Worm (Caenorhabditis elegans): ENCODE measurements around the gene mab-3.

- no peak for TF ChIP-seq ama-1 (optimal IDR thresholded peaks at IDR 0.05)
- TF ChIP-seq mdl-1 (tag; optimal IDR thresholded peaks at IDR 0.05) = no peak
- TF ChIP-seq unc-62 (GFP tag; optimal IDR thresholded peaks at IDR 0.05) = no peak
- TF ChIP-seq aly-2 (tag; optimal IDR thresholded peaks at IDR 0.05) = no peak
- no peak for TF ChIP-seq alr-1 (tag; optimal IDR thresholded peaks at IDR 0.05; ENCODE audit: borderline replicate concordance)
- no peak for TF ChIP-seq ztf-11 (tag; optimal IDR thresholded peaks at IDR 0.05)
- no peak for TF ChIP-seq tbx-2 (tag; optimal IDR thresholded peaks at IDR 0.05)
- no peak for TF ChIP-seq nhr-28 (tag; optimal IDR thresholded peaks at IDR 0.05)
- TF ChIP-seq aha-1 (tag; optimal IDR thresholded peaks at IDR 0.05) = no peak
Measured at ce11 chrII:9728506-9728905, 3.4 kb upstream of the mab-3 start.
